Worm (Caenorhabditis elegans): ENCODE results near the gene gut-2.

The gut-2 gene

ce11 chrV:13532469-13532868, 35.0 kb downstream of the gut-2 start:
- TF ChIP-seq sea-1 (GFP tag; conservative IDR thresholded peaks at IDR 0.05) (no peak), ama-1 (optimal IDR thresholded peaks at IDR 0.05) (no peak), tra-4 (tag; optimal IDR thresholded peaks at IDR 0.05) (no peak), aly-1 (tag; optimal IDR thresholded peaks at IDR 0.05) (no peak), B0310.2 (tag; optimal IDR thresholded peaks at IDR 0.05) (no peak), flt-1 (GFP tag; IDR thresholded peaks at IDR 0.05) (no peak), pes-1 (GFP tag; IDR thresholded peaks at IDR 0.05) (no peak), tbx-11 (GFP tag; IDR thresholded peaks at IDR 0.05) (no peak), hmbx-1 (tag; optimal IDR thresholded peaks at IDR 0.05) (no peak), ets-7 (tag; optimal IDR thresholded peaks at IDR 0.05) (no peak)

DNA sequence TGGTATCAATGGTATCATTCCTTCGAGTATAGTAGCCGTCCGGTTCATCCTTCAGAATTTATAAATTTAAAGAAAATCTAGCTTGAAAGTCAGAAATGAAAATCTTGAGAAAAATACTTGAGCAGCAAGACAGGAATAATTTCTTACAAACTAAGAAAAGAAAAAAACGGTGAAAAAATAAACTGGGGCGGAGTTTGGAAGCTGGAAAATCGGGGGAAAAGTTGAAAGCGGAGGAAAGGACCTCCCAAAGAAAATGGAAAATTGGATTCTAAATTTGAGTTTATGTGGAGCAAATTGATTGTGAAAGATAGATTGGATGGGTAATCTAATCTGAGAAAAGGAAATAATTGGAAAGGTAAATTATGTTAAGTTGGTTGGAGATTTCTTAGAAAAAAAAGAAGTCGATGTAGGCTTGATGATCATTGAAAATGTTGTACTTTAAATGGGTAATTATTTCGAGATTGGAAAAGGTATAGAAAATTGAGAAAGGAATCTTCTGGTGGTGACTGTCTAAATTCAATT, 38.6 kb downstream of the gut-2 start, which contains the start of gene frpr-5:
Gene frpr-5 (minus strand): TSS at position 51 of the 522 bp plus-strand sequence.
- TF ChIP-seq flt-1 (GFP tag; IDR thresholded peaks at IDR 0.05) (no peak), hmbx-1 (tag; optimal IDR thresholded peaks at IDR 0.05) (no peak), tra-4 (tag; optimal IDR thresholded peaks at IDR 0.05) (no peak), B0310.2 (tag; optimal IDR thresholded peaks at IDR 0.05) (no peak), tbx-11 (GFP tag; IDR thresholded peaks at IDR 0.05) (no peak), hnd-1 (tag; optimal IDR thresholded peaks at IDR 0.05) (no peak), F13C5.2 (tag; optimal IDR thresholded peaks at IDR 0.05) (no peak)

All from whole organism, early embryonic.